Worm (Caenorhabditis elegans): ENCODE data around the gene K10G4.10.
A peak's percentile ranks its signal among the peaks of the same experiment; 100 is the strongest.

Gene K10G4.10

DNA sequence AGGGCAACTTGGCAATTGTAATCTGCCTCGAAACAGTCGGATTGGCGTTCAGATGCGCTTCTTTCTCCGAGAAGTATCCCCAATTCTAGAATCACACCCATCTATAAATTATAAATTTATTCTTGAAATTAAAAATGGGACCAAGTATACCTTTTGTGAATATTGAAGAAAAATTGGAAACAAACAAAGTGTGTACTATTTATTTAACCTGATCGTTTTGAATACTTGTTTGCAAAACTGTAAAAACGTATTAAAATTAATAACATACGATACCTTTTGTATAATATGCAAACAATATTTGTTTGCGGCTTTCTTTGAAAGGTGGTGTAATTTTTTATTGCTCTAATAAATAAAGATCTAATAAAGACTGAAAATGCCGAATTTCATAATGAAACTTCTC is 39.0 kb downstream of the K10G4.10 start, which contains the start of gene Y61B8B.3 (continued):
- no peak for TF ChIP-seq T20F7.1 (GFP tag; optimal IDR thresholded peaks at IDR 0.05)

DNA sequence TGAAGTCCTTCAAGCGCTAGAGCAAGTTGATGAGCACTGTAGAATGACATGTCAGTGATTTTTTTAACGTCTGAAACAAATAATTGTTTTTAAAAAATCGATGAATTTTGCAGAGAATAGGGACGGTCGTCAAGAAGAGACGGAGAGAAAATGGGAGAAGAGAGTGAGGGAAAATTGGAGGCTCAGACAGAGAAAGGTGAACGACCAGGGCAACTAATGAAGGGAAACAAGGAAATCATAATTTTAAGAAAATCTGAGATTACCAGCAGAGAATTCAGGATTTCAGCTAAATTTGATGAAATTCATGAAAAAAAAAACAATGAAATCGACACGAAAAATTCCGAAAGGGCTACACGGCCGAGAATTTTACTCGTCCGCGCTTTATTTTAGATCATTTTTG is 41.7 kb downstream of the K10G4.10 start, which contains the start of gene F31E9.6:
TSS of gene F31E9.6 (minus strand) at position 91 of the 400 bp plus-strand sequence.
- peak; percentile 90 for TF ChIP-seq duxl-1 (tag; optimal IDR thresholded peaks at IDR 0.05; ENCODE audit: poor library complexity)
- no peak for TF ChIP-seq mxl-3 (GFP tag; optimal IDR thresholded peaks at IDR 0.05)

DNA sequence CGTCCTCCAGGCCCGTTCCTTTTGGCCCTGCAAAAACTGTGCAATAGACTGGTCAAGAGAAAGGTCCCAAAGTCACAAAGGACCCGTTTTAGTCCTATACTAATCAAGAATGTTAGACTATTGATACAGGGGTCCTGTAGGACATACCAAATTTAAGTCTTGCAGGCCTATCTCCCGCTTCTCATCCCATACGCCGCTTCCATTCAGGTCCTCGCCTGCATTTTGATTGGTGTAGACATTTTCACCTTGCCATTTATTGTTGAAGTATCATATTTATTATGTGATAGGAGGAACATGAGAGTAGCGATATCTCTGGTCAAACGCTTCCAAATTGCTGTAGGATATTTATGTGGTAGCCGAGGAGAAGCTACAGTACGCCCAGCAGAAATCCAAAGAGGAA is 43.9 kb downstream of the K10G4.10 start:
- TF ChIP-seq unc-62 (GFP tag; optimal IDR thresholded peaks at IDR 0.05 in 1 of 2) (peak in 1 of 2 experiments; percentile 91), unc-62 (tag; optimal IDR thresholded peaks at IDR 0.05) (no peak), aha-1 (tag) (no peak)

DNA sequence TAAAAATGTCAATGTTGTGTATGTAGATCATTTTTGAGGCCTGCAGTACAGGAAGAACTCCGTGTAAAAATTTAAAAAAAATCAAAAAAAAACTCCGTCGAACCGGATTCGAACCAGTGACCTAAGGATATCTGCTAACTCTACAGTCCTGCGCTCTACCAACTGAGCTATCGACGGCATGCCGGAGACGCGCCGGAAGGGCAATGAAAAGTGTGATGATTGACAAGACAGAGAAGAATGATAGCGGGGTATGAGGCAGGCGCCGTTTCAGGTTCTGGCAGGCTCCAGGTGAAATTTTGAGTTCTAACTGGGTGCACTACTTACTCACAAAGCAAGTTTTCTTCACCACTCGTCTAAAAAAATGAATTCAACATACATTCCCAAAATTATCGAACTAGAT is 44.4 kb downstream of the K10G4.10 start, which contains the start of gene srz-58:
TSS of gene srz-58 (plus strand) at position 362 of the 400 bp plus-strand sequence.
- TF ChIP-seq lim-7 (GFP tag; IDR thresholded peaks at IDR 0.05) (peak; percentile 60; the same call in 1 of the 2 replicates), nhr-102 (tag; optimal IDR thresholded peaks at IDR 0.05) (no peak), ctbp-1 (GFP tag; IDR thresholded peaks at IDR 0.05) (no peak), attf-4 (tag; optimal IDR thresholded peaks at IDR 0.05) (no peak), aha-1 (tag) (no peak), lin-13 (GFP tag; optimal IDR thresholded peaks at IDR 0.05) (no peak), unc-130 (GFP tag; optimal IDR thresholded peaks at IDR 0.05) (no peak), dmd-6 (GFP tag; IDR thresholded peaks at IDR 0.05) (no peak), mxl-2 (GFP tag; conservative IDR thresholded peaks at IDR 0.05) (no peak), mxl-3 (GFP tag; optimal IDR thresholded peaks at IDR 0.05) (no peak), nhr-10 (tag; optimal IDR thresholded peaks at IDR 0.05) (no peak), ZK546.5 (tag; optimal IDR thresholded peaks at IDR 0.05) (no peak), hmg-1.1 (GFP tag; IDR thresholded peaks at IDR 0.05) (no peak), Y75B8A.6 (GFP tag; IDR thresholded peaks at IDR 0.05) (no peak), dpl-1 (GFP tag; optimal IDR thresholded peaks at IDR 0.05) (no peak), Y105C5A.15 (GFP tag; IDR thresholded peaks at IDR 0.05) (no peak), vab-7 (GFP tag; IDR thresholded peaks at IDR 0.05) (peak; percentile 36; the same call in 1 of the 2 replicates), lir-3 (tag; optimal IDR thresholded peaks at IDR 0.05) (no peak), daf-19 (GFP tag; conservative IDR thresholded peaks at IDR 0.05) (no peak), nhr-237 (tag; optimal IDR thresholded peaks at IDR 0.05) (no peak), rbr-2 (tag; optimal IDR thresholded peaks at IDR 0.05) (no peak), Y48G9A.11 (GFP tag; IDR thresholded peaks at IDR 0.05) (no peak), dmd-9 (GFP tag; IDR thresholded peaks at IDR 0.05) (no peak), F37D6.2 (tag; optimal IDR thresholded peaks at IDR 0.05) (no peak), daf-16 (GFP tag; optimal IDR thresholded peaks at IDR 0.05) (no peak), daf-16 (tag; optimal IDR thresholded peaks at IDR 0.05) (no peak), unc-39 (tag; optimal IDR thresholded peaks at IDR 0.05) (no peak), zip-2 (tag; optimal IDR thresholded peaks at IDR 0.05) (no peak), D1046.2 (GFP tag; IDR thresholded peaks at IDR 0.05) (no peak), mep-1 (tag; optimal IDR thresholded peaks at IDR 0.05) (no peak), spr-1 (tag; optimal IDR thresholded peaks at IDR 0.05) (no peak), snpc-1.2 (GFP tag; IDR thresholded peaks at IDR 0.05) (0 out of 2 replicates have a peak, but pooled peaks have one; percentile 41), zfp-3 (GFP tag; conservative IDR thresholded peaks at IDR 0.05) (no peak), hif-1 (tag; optimal IDR thresholded peaks at IDR 0.05) (no peak), sdz-12 (GFP tag; optimal IDR thresholded peaks at IDR 0.05) (no peak), lin-38 (GFP tag; IDR thresholded peaks at IDR 0.05) (no peak), nhr-42 (GFP tag; IDR thresholded peaks at IDR 0.05) (no peak), F10B5.3 (tag; optimal IDR thresholded peaks at IDR 0.05) (no peak), tag-97 (GFP tag; IDR thresholded peaks at IDR 0.05) (no peak), ceh-62 (tag; optimal IDR thresholded peaks at IDR 0.05) (no peak), ceh-32 (tag; optimal IDR thresholded peaks at IDR 0.05; ENCODE audit: poor library complexity) (no peak), gei-8 (GFP tag; optimal IDR thresholded peaks at IDR 0.05) (no peak), fkh-10 (GFP tag; optimal IDR thresholded peaks at IDR 0.05) (no peak)
